Worm (Caenorhabditis elegans): ENCODE measurements around the gene chil-19.
"Not testable (repeated sequence)": the region's sequence is repeated elsewhere in the genome, so short reads cannot be mapped to it uniquely, and the experiment has no call there.

ce11 chrII:9461881-9462280 lies 7.7 kb upstream of the chil-19 start, which contains the start of gene chil-21:
- not testable (repeated sequence) for TF ChIP-seq nhr-77 (tag; optimal IDR thresholded peaks at IDR 0.05); sptf-1 (tag; optimal IDR thresholded peaks at IDR 0.05); nhr-12 (tag; optimal IDR thresholded peaks at IDR 0.05); ceh-82 (tag; optimal IDR thresholded peaks at IDR 0.05); aly-2 (tag; optimal IDR thresholded peaks at IDR 0.05); rnt-1 (tag; optimal IDR thresholded peaks at IDR 0.05); egl-27 (tag; optimal IDR thresholded peaks at IDR 0.05); skn-1 (tag; optimal IDR thresholded peaks at IDR 0.05); nhr-85 (tag); elt-3 (tag; optimal IDR thresholded peaks at IDR 0.05)
